Worm (Caenorhabditis elegans): ENCODE data around the gene Y71H2B.8.

The Y71H2B.8 gene

DNA sequence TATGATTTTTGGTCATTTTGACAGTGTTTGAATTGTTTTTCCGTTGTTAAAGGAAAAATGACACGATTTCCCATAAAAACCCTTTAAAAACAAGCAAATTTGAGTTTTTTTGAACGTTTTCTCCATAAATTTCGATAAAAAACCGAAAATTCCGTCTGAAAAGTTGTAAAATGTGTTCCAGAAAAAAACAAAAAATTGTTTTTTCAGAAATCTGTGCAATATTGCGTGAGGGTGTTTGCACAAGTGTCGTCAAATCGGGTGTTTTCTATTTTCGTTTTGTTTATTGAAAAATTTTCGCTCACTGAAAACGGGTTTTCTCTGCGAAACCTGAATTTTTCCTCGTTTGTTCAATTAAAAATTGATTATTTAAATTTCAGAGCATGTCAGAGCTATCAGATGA lies 40.5 kb downstream of the Y71H2B.8 start, which contains the start of gene ppfr-4:
ppfr-4 (plus strand) TSS at position 378 of the 400 bp plus-strand sequence.
- TF ChIP-seq ceh-82 (tag; optimal IDR thresholded peaks at IDR 0.05) (no peak), nhr-25 (tag; optimal IDR thresholded peaks at IDR 0.05) (peak; percentile 19), crh-2 (tag; optimal IDR thresholded peaks at IDR 0.05) (peak; percentile 1), nhr-12 (tag; optimal IDR thresholded peaks at IDR 0.05) (no peak), lin-39 (tag; optimal IDR thresholded peaks at IDR 0.05) (no peak), unc-62 (GFP tag; optimal IDR thresholded peaks at IDR 0.05) (no peak), ztf-1 (GFP tag; conservative IDR thresholded peaks at IDR 0.05) (no peak), nhr-21 (tag; optimal IDR thresholded peaks at IDR 0.05) (no peak), unc-55 (GFP tag; optimal IDR thresholded peaks at IDR 0.05) (peak; percentile 41), F13H6.1 (tag; optimal IDR thresholded peaks at IDR 0.05) (no peak), lin-11 (tag; optimal IDR thresholded peaks at IDR 0.05) (no peak), sma-9 (GFP tag; optimal IDR thresholded peaks at IDR 0.05) (no peak), sma-9 (tag; optimal IDR thresholded peaks at IDR 0.05) (no peak), dmd-4 (tag; optimal IDR thresholded peaks at IDR 0.05) (no peak), lsy-2 (tag; optimal IDR thresholded peaks at IDR 0.05) (peak; percentile 6 to 66), nhr-129 (tag; optimal IDR thresholded peaks at IDR 0.05) (no peak), nhr-10 (tag; optimal IDR thresholded peaks at IDR 0.05) (no peak), ceh-16 (tag; optimal IDR thresholded peaks at IDR 0.05) (no peak), aly-2 (tag; optimal IDR thresholded peaks at IDR 0.05) (no peak)

DNA sequence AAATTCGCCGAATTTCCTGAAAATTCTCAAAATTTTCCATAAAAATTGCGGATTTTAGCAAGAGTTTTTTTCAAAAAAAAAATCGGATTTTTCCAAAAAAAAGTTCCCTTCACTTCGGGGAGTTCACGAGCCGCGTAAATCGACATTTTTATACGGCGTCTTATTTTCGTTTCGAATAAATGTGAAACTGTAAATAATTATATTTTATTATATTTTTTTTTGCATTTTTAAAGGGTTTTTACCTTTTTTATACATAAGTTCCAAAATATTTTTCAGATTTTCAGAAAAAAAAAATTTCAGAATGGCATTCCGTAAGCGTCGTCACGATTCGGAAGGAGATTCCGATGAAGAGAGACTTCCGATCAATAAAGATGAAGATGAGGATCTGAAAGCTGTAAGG lies 43.8 kb downstream of the Y71H2B.8 start, which contains the start of gene Y71H2B.2:
Y71H2B.2 (plus strand) TSS at position 301 of the 400 bp plus-strand sequence.
- TF ChIP-seq sma-9 (GFP tag; optimal IDR thresholded peaks at IDR 0.05): no peak
- TF ChIP-seq sma-9 (tag; optimal IDR thresholded peaks at IDR 0.05): no peak

DNA sequence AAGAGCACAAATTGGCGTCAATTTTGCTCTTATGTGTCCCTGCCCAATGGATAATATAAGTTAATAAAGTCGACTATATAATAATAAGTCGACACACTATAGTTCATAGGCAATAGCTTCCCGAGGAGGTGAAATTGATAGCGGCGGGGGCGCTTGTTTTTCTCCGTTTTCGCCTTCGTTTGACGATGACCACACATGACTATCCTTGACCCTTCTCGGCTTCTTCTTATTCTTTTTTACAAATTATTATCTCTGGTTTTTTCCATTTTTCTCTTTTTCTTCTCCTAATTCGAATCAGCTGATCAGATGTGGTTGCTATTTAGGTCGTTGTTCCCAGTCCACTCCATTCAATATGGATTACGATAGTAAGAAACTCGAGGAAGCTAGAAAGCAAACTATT lies 49.6 kb downstream of the Y71H2B.8 start, which contains the start of gene acbp-8:
acbp-8 (plus strand) TSS at position 324 of the 400 bp plus-strand sequence.
- TF ChIP-seq blmp-1 (tag; optimal IDR thresholded peaks at IDR 0.05; ENCODE audit: insufficient read depth) (peak; percentile 19), sma-9 (GFP tag; optimal IDR thresholded peaks at IDR 0.05) (no peak), sma-9 (tag; optimal IDR thresholded peaks at IDR 0.05) (no peak), ztf-4 (tag; optimal IDR thresholded peaks at IDR 0.05) (no peak), nhr-21 (tag; optimal IDR thresholded peaks at IDR 0.05) (peak; percentile 9), unc-62 (GFP tag; optimal IDR thresholded peaks at IDR 0.05) (no peak)
